Worm (Caenorhabditis elegans) whole organism, L2 larva: ENCODE data around the gene swd-2.1.

Experiments used
- ZK546.5 ChIP-seq: sonication (generic microtip); optimal IDR thresholded peaks from 2 replicates; lab custom pipeline; 2017; ENCODE audit warnings: missing biosample characterization, missing genetic modification characterization
- blmp-1 ChIP-seq: sonication (generic microtip); optimal IDR thresholded peaks from 2 replicates; lab custom pipeline; 2017; ENCODE audit warnings: missing genetic modification characterization, mild to moderate bottlenecking, missing compliant biosample characterization, antibody characterized with exemption, moderate library complexity; ENCODE audit not compliant: insufficient read depth
- ceh-82 ChIP-seq: fragments of 150-350 bp; optimal IDR thresholded peaks from 2 replicates; lab custom pipeline; 2014; ENCODE audit warnings: missing biosample characterization, missing genetic modification characterization
- crh-2 ChIP-seq: sonication (generic microtip); optimal IDR thresholded peaks from 2 replicates; lab custom pipeline; 2017; ENCODE audit warnings: missing biosample characterization, missing genetic modification characterization
- fos-1 ChIP-seq: fragments of 150-350 bp; optimal IDR thresholded peaks from 2 replicates; lab custom pipeline; 2014; ENCODE audit warnings: missing biosample characterization, missing genetic modification characterization
- lsy-2 ChIP-seq, 2 experiments: fragments of 150-350 bp in 1 of 2; sonication (generic microtip) in 1 of 2; optimal IDR thresholded peaks; 2 replicates each; lab custom pipeline; 2014 to 2017; ENCODE audit warnings: missing biosample characterization in 2 of 2, missing genetic modification characterization in 2 of 2
- nhr-11 ChIP-seq: fragments of 150-350 bp; optimal IDR thresholded peaks from 2 replicates; lab custom pipeline; 2014; ENCODE audit warnings: missing biosample characterization, missing genetic modification characterization
- skn-1 ChIP-seq: sonication (generic microtip); optimal IDR thresholded peaks from 2 replicates; lab custom pipeline; 2017; ENCODE audit warnings: missing biosample characterization, missing genetic modification characterization
- snpc-4 ChIP-seq: fragments of 150-350 bp; optimal IDR thresholded peaks from 2 replicates; lab custom pipeline; 2014; ENCODE audit warnings: missing biosample characterization, missing genetic modification characterization
- unc-39 ChIP-seq: fragments of 150-350 bp; optimal IDR thresholded peaks from 2 replicates; lab custom pipeline; 2014; ENCODE audit warnings: missing biosample characterization, missing genetic modification characterization
- ztf-4 ChIP-seq: fragments of 150-350 bp; optimal IDR thresholded peaks from 2 replicates; lab custom pipeline; 2014; ENCODE audit warnings: missing biosample characterization, missing genetic modification characterization

DNA sequence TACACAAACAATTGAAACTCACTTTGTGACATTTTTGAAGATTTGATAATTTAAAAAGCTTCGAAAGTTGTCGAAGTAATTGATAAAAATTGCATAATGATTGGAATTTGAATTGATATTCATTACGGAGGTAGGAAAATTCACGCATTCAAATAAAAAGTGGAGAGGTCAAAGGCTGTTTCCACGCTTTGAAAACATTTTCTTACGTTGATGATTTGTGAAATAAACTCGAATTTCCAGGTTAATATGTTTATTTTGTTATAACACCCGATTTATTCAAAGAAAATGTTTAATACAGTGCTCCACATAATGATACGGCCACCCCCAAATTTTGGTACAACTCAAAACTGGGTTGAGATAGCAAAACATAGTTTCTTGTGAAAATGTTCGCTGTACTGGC, 27.4 kb downstream of the swd-2.1 start, which contains the start of gene C33H5.16:
- TF ChIP-seq nhr-11 = no peak
- no peak for TF ChIP-seq ztf-4 (tag; lab: Kevin White, UChicago)
- TF ChIP-seq ZK546.5 (tag; lab: Kevin White, UChicago) = no peak
- no peak for TF ChIP-seq blmp-1 (tag; lab: Kevin White, UChicago)
- TF ChIP-seq fos-1 (tag; lab: Kevin White, UChicago) = no peak
- no peak for TF ChIP-seq snpc-4 (tag; lab: Kevin White, UChicago)
- TF ChIP-seq ceh-82 (tag; lab: Kevin White, UChicago) = no peak
- TF ChIP-seq skn-1 (tag; lab: Kevin White, UChicago) = no peak
- no peak for TF ChIP-seq lsy-2 (tag; optimal IDR thresholded peaks at IDR 0.05; lab: Kevin White, UChicago)
- TF ChIP-seq unc-39 (tag; lab: Kevin White, UChicago) = no peak
- TF ChIP-seq crh-2 (tag; lab: Kevin White, UChicago) = no peak
